Fruit fly (Drosophila melanogaster) whole organism, embryonic: Measurements from ENCODE around the gene Pdcd4.

Experiments
- CG12299 ChIP-seq: fragments of 200-800 bp; sonication (Bioruptor generic); optimal IDR thresholded peaks from 2 replicates; lab custom pipeline; 2018; ENCODE audit warnings: missing biosample characterization, mild to moderate bottlenecking, missing genetic modification characterization
- CG12942 ChIP-seq: fragments of 200-800 bp; sonication (Bioruptor generic); optimal IDR thresholded peaks from 3 replicates; lab custom pipeline; 2016; ENCODE audit warnings: missing biosample characterization, missing genetic modification characterization
- CG31224 ChIP-seq: fragments of 200-800 bp; sonication (Bioruptor generic); IDR thresholded peaks from 2 replicates; pipeline ENCODE4 v1.3.6; 2022; ENCODE audit warnings: missing biosample characterization, missing genetic modification characterization
- CTCF ChIP-seq: fragments of 200-800 bp; sonication (Bioruptor generic); optimal IDR thresholded peaks from 2 replicates; lab custom pipeline; 2017; ENCODE audit warnings: missing biosample characterization, mild to moderate bottlenecking, missing genetic modification characterization, moderate library complexity
- Six4 ChIP-seq: fragments of 200-800 bp; sonication (Bioruptor generic); optimal IDR thresholded peaks from 2 replicates; lab custom pipeline; 2016; ENCODE audit warnings: missing biosample characterization, missing genetic modification characterization
- fd96Cb ChIP-seq: fragments of 200-800 bp; sonication (Bioruptor generic); optimal IDR thresholded peaks from 2 replicates; lab custom pipeline; 2018; ENCODE audit warnings: missing biosample characterization, mild to moderate bottlenecking, missing genetic modification characterization, moderate library complexity
- tll ChIP-seq, 2 experiments: fragments of 200-800 bp in 1 of 2; fragments of >200 bp in 1 of 2; sonication (Bioruptor generic) in 1 of 2; optimal IDR thresholded peaks; 2 replicates each; lab custom pipeline; 2017 to 2019; ENCODE audit warnings: missing biosample characterization in 2 of 2, missing genetic modification characterization in 2 of 2, mild to moderate bottlenecking in 1 of 2, moderate library complexity in 1 of 2
- zfh2 ChIP-seq: fragments of 200-800 bp; sonication (Bioruptor generic); optimal IDR thresholded peaks from 2 replicates; lab custom pipeline; 2016; ENCODE audit warnings: missing biosample characterization, missing genetic modification characterization

dm6 chrX:13754476-13754875 lies 730 bp downstream of the Pdcd4 start:
- TF ChIP-seq CG31224 (GFP tag; lab: Robert Waterston, UW) (no peak), fd96Cb (tag; lab: Kevin White, UChicago) (no peak), zfh2 (GFP tag; lab: Kevin White, UChicago) (no peak), CTCF (GFP tag; lab: Kevin White, UChicago) (no peak), Six4 (GFP tag; lab: Kevin White, UChicago) (no peak), CG12299 (no peak), tll (GFP tag; optimal IDR thresholded peaks at IDR 0.05; lab: Kevin White, UChicago) (no peak), CG12942 (GFP tag; lab: Kevin White, UChicago) (no peak)
